Worm (Caenorhabditis elegans): ENCODE results near the gene F11C1.1.

ce11 chrX:12982725-12983124, 7.7 kb downstream of the F11C1.1 start:
- no peak for TF ChIP-seq ceh-27 (GFP tag; optimal IDR thresholded peaks at IDR 0.05)
- TF ChIP-seq F22D6.2 (tag; optimal IDR thresholded peaks at IDR 0.05): no peak
- no peak for TF ChIP-seq die-1 (tag; optimal IDR thresholded peaks at IDR 0.05)
- no peak for TF ChIP-seq lin-35 (GFP tag; optimal IDR thresholded peaks at IDR 0.05)
- TF ChIP-seq mxl-1 (tag; optimal IDR thresholded peaks at IDR 0.05): no peak
- no peak for TF ChIP-seq snpc-4 (GFP tag; optimal IDR thresholded peaks at IDR 0.05)
- TF ChIP-seq snpc-4 (tag; optimal IDR thresholded peaks at IDR 0.05): no peak
- no peak for TF ChIP-seq xnd-1 (tag; optimal IDR thresholded peaks at IDR 0.05)
- TF ChIP-seq nhr-90 (tag; optimal IDR thresholded peaks at IDR 0.05): no peak
- TF ChIP-seq egl-44 (GFP tag; IDR thresholded peaks at IDR 0.05): no peak

Data from whole organism, young adult.